Fruit fly (Drosophila melanogaster) whole organism, embryonic: ENCODE data around the gene Tre1.

Source experiments
- Asciz ChIP-seq: fragments of 200-800 bp; sonication (Bioruptor generic); optimal IDR thresholded peaks from 2 replicates; lab custom pipeline; 2017; ENCODE audit warnings: missing biosample characterization, mild to moderate bottlenecking, missing genetic modification characterization, missing genetic modification reagents
- Atf6 ChIP-seq: fragments of 200-800 bp; sonication (Bioruptor generic); IDR thresholded peaks from 2 replicates; pipeline ENCODE4 v1.3.6; 2022; ENCODE audit warnings: missing biosample characterization, missing genetic modification characterization
- Blimp-1 ChIP-seq: fragments of 200-800 bp; sonication (Bioruptor generic); optimal IDR thresholded peaks from 3 replicates; lab custom pipeline; 2018; ENCODE audit warnings: missing biosample characterization, missing genetic modification characterization, mild to moderate bottlenecking, moderate library complexity, missing genetic modification reagents
- CG10267 ChIP-seq: fragments of 200-800 bp; sonication (Bioruptor generic); optimal IDR thresholded peaks from 2 replicates; lab custom pipeline; 2018; ENCODE audit warnings: missing biosample characterization, mild to moderate bottlenecking, missing genetic modification characterization, moderate library complexity
- CG12391 ChIP-seq: fragments of 200-800 bp; sonication (Bioruptor generic); optimal IDR thresholded peaks from 3 replicates; lab custom pipeline; 2018; ENCODE audit warnings: missing biosample characterization, mild to moderate bottlenecking, missing genetic modification characterization, moderate library complexity
- CG12769 ChIP-seq: fragments of 200-800 bp; sonication (Bioruptor generic); optimal IDR thresholded peaks from 2 replicates; lab custom pipeline; 2019; ENCODE audit warnings: missing biosample characterization, mild to moderate bottlenecking, missing genetic modification characterization, moderate library complexity
- CG1529 ChIP-seq: fragments of 200-800 bp; sonication (Bioruptor generic); optimal IDR thresholded peaks from 3 replicates; lab custom pipeline; 2018; ENCODE audit warnings: missing biosample characterization, missing genetic modification characterization
- CG15601 ChIP-seq: fragments of 200-800 bp; sonication (Bioruptor generic); optimal IDR thresholded peaks from 3 replicates; lab custom pipeline; 2019; ENCODE audit warnings: missing biosample characterization, mild to moderate bottlenecking, missing genetic modification characterization, moderate library complexity
- CG17802 ChIP-seq: fragments of 200-800 bp; sonication (Bioruptor generic); optimal IDR thresholded peaks from 2 replicates; lab custom pipeline; 2018; ENCODE audit warnings: missing biosample characterization, mild to moderate bottlenecking, missing genetic modification characterization, moderate library complexity
- CG17829 ChIP-seq: fragments of 200-800 bp; optimal IDR thresholded peaks from 2 replicates; lab custom pipeline; 2019; ENCODE audit warnings: missing biosample characterization, mild to moderate bottlenecking, missing genetic modification characterization, moderate library complexity
- CG17912 ChIP-seq: fragments of 200-800 bp; sonication (Bioruptor generic); optimal IDR thresholded peaks from 2 replicates; lab custom pipeline; 2018; ENCODE audit warnings: missing biosample characterization, mild to moderate bottlenecking, missing genetic modification characterization
- CG30020 ChIP-seq: fragments of 200-800 bp; optimal IDR thresholded peaks from 2 replicates; lab custom pipeline; 2019; ENCODE audit warnings: missing biosample characterization, mild to moderate bottlenecking, missing genetic modification characterization, moderate library complexity
- CG30431 ChIP-seq: fragments of 200-800 bp; sonication (Bioruptor generic); optimal IDR thresholded peaks from 2 replicates; lab custom pipeline; 2017; ENCODE audit warnings: missing biosample characterization, missing genetic modification characterization
- CG6175 ChIP-seq: fragments of 200-800 bp; sonication (Bioruptor generic); IDR thresholded peaks from 3 replicates; pipeline ENCODE4 v1.3.6; 2022; ENCODE audit warnings: missing biosample characterization, missing genetic modification characterization
- CG6654 ChIP-seq: fragments of 200-800 bp; sonication (Bioruptor generic); optimal IDR thresholded peaks from 2 replicates; lab custom pipeline; 2017; ENCODE audit warnings: missing biosample characterization, mild to moderate bottlenecking, missing genetic modification characterization
- CG6854 ChIP-seq: fragments of 200-800 bp; sonication (Bioruptor generic); optimal IDR thresholded peaks from 3 replicates; lab custom pipeline; 2017; ENCODE audit warnings: missing biosample characterization, mild to moderate bottlenecking, missing genetic modification characterization
- CG7987 ChIP-seq: fragments of 200-800 bp; sonication (Bioruptor generic); optimal IDR thresholded peaks from 2 replicates; lab custom pipeline; 2018; ENCODE audit warnings: missing biosample characterization, mild to moderate bottlenecking, missing genetic modification characterization, moderate library complexity
- CG8290 ChIP-seq, 3 experiments: fragments of 200-800 bp; sonication (Bioruptor generic); optimal IDR thresholded peaks; 2 replicates each; lab custom pipeline; 2016 to 2019; ENCODE audit warnings: missing biosample characterization in 3 of 3, missing genetic modification characterization in 3 of 3, mild to moderate bottlenecking in 2 of 3, moderate library complexity in 1 of 3
- CHES-1-like ChIP-seq: fragments of 200-800 bp; sonication (Bioruptor generic); optimal IDR thresholded peaks from 2 replicates; lab custom pipeline; 2016; ENCODE audit warnings: missing biosample characterization, missing genetic modification characterization
- ERR ChIP-seq: fragments of 200-800 bp; sonication (Bioruptor generic); optimal IDR thresholded peaks from 2 replicates; lab custom pipeline; 2016; ENCODE audit warnings: missing biosample characterization, missing genetic modification characterization
- Ets65A ChIP-seq: fragments of 200-800 bp; sonication (Bioruptor generic); peaks from one replicate; lab custom pipeline; 2016; ENCODE audit warnings: missing biosample characterization, missing genetic modification characterization
- HHEX ChIP-seq: fragments of 200-800 bp; sonication (Bioruptor generic); optimal IDR thresholded peaks from 3 replicates; lab custom pipeline; 2017; ENCODE audit warnings: missing biosample characterization, mild to moderate bottlenecking, missing genetic modification characterization, missing genetic modification reagents
- Hr78 ChIP-seq, 2 experiments: fragments of 200-800 bp in 1 of 2; fragments of >200 bp in 1 of 2; sonication (Bioruptor generic) in 1 of 2; optimal IDR thresholded peaks; 2 replicates each; lab custom pipeline; 2017 to 2019; ENCODE audit warnings: missing biosample characterization in 2 of 2, missing genetic modification characterization in 2 of 2, mild to moderate bottlenecking in 1 of 2, moderate library complexity in 1 of 2
- Hsf ChIP-seq: fragments of 200-800 bp; sonication (Bioruptor generic); optimal IDR thresholded peaks from 3 replicates; lab custom pipeline; 2016; ENCODE audit warnings: missing biosample characterization, missing genetic modification characterization
- Jarid2 ChIP-seq: fragments of 200-800 bp; sonication (Bioruptor generic); optimal IDR thresholded peaks from 3 replicates; lab custom pipeline; 2017; ENCODE audit warnings: mild to moderate bottlenecking, missing biosample characterization, missing genetic modification reagents, missing genetic modification characterization
- Max ChIP-seq: fragments of 200-800 bp; sonication (Bioruptor generic); optimal IDR thresholded peaks from 2 replicates; lab custom pipeline; 2016; ENCODE audit warnings: missing biosample characterization, mild to moderate bottlenecking, missing genetic modification characterization
- Mes4 ChIP-seq: fragments of 200-800 bp; sonication (Bioruptor generic); optimal IDR thresholded peaks from 2 replicates; lab custom pipeline; 2016; ENCODE audit warnings: missing biosample characterization, missing genetic modification characterization
- NFAT ChIP-seq: fragments of 200-800 bp; sonication (Bioruptor generic); IDR thresholded peaks from 2 replicates; pipeline ENCODE4 v1.3.6; 2022; ENCODE audit warnings: missing biosample characterization, missing genetic modification characterization
- Oli ChIP-seq: fragments of 200-800 bp; sonication (Bioruptor generic); optimal IDR thresholded peaks from 2 replicates; lab custom pipeline; 2018; ENCODE audit warnings: missing biosample characterization, mild to moderate bottlenecking, missing genetic modification characterization, moderate library complexity
- Opbp ChIP-seq: fragments of 200-800 bp; sonication (Bioruptor generic); IDR thresholded peaks from 3 replicates; pipeline ENCODE4 v1.3.6; 2022; ENCODE audit warnings: missing biosample characterization, missing genetic modification characterization; ENCODE audit not compliant: partially characterized antibody
- Sin3A ChIP-seq: fragments of >200 bp; optimal IDR thresholded peaks from 2 replicates; lab custom pipeline; 2018
- Ssrp ChIP-seq: fragments of 200-800 bp; sonication (Bioruptor generic); optimal IDR thresholded peaks from 2 replicates; lab custom pipeline; 2018; ENCODE audit warnings: missing biosample characterization, mild to moderate bottlenecking, missing genetic modification characterization, moderate library complexity
- ash1 ChIP-seq: fragments of 200-800 bp; sonication (Bioruptor generic); optimal IDR thresholded peaks from 2 replicates; lab custom pipeline; 2018; ENCODE audit warnings: missing biosample characterization, mild to moderate bottlenecking, missing genetic modification characterization
- cad ChIP-seq: fragments of >200 bp; optimal IDR thresholded peaks from 2 replicates; lab custom pipeline; 2017; ENCODE audit warnings: missing biosample characterization, missing genetic modification characterization
- chif ChIP-seq, 2 experiments: fragments of 200-800 bp; sonication (Bioruptor generic); optimal IDR thresholded peaks; 3 replicates each; lab custom pipeline; 2016; ENCODE audit warnings: missing biosample characterization in 2 of 2, missing genetic modification characterization in 2 of 2
- dmrt99B ChIP-seq: fragments of 200-800 bp; sonication (Bioruptor generic); optimal IDR thresholded peaks from 2 replicates; lab custom pipeline; 2018; ENCODE audit warnings: missing biosample characterization, mild to moderate bottlenecking, missing genetic modification characterization, moderate library complexity
- esg ChIP-seq: fragments of 200-800 bp; sonication (Bioruptor generic); conservative IDR thresholded peaks from 2 replicates; pipeline ENCODE4 v1.3.6; 2022; ENCODE audit warnings: missing biosample characterization, missing genetic modification characterization
- jing ChIP-seq: fragments of 200-800 bp; sonication (Bioruptor generic); optimal IDR thresholded peaks from 2 replicates; lab custom pipeline; 2018; ENCODE audit warnings: missing biosample characterization, mild to moderate bottlenecking, missing genetic modification characterization
- knrl ChIP-seq: fragments of 200-800 bp; sonication (Bioruptor generic); IDR thresholded peaks from 3 replicates; pipeline ENCODE4 v1.3.6; 2022; ENCODE audit warnings: missing biosample characterization, missing genetic modification characterization; ENCODE audit not compliant: partially characterized antibody
- lmd ChIP-seq: fragments of 200-800 bp; sonication (Bioruptor generic); IDR thresholded peaks from 2 replicates; pipeline ENCODE4 v1.3.6; 2022; ENCODE audit warnings: missing biosample characterization, missing genetic modification characterization
- luna ChIP-seq: fragments of 200-800 bp; sonication (Bioruptor generic); optimal IDR thresholded peaks from 2 replicates; lab custom pipeline; 2016; ENCODE audit warnings: missing biosample characterization, missing genetic modification characterization
- onecut ChIP-seq: fragments of 200-800 bp; sonication (Bioruptor generic); IDR thresholded peaks from 2 replicates; pipeline ENCODE4 v1.3.6; 2022; ENCODE audit warnings: missing biosample characterization, missing genetic modification characterization
- p53 ChIP-seq: fragments of 200-800 bp; sonication (Bioruptor generic); optimal IDR thresholded peaks from 2 replicates; lab custom pipeline; 2016; ENCODE audit warnings: missing biosample characterization, missing genetic modification characterization
- pan ChIP-seq, 4 experiments: fragments of >200 bp in 3 of 4; fragments of 200-800 bp in 1 of 4; sonication (Bioruptor generic) in 1 of 4; optimal IDR thresholded peaks in 3 of 4; IDR thresholded peaks in 1 of 4; 2 replicates each; pipeline versions ENCODE4 v1.3.6 to Lab custom; 2017 to 2022; ENCODE audit warnings: missing biosample characterization in 2 of 4, missing genetic modification characterization in 2 of 4, mixed read lengths in 1 of 4
- pb ChIP-seq: fragments of 200-800 bp; sonication (Bioruptor generic); optimal IDR thresholded peaks from 3 replicates; lab custom pipeline; 2016; ENCODE audit warnings: missing biosample characterization, missing genetic modification characterization
- pho ChIP-seq: fragments of 200-800 bp; sonication (Bioruptor generic); optimal IDR thresholded peaks from 2 replicates; lab custom pipeline; 2016; ENCODE audit warnings: missing biosample characterization, missing genetic modification characterization
- ro ChIP-seq: fragments of 200-800 bp; sonication (Bioruptor generic); IDR thresholded peaks from 2 replicates; pipeline ENCODE4 v1.3.6; 2022; ENCODE audit warnings: missing biosample characterization, missing genetic modification characterization
- sug ChIP-seq: fragments of 200-800 bp; optimal IDR thresholded peaks from 2 replicates; lab custom pipeline; 2019; ENCODE audit warnings: missing biosample characterization, mild to moderate bottlenecking, missing genetic modification characterization, moderate library complexity
- tll ChIP-seq, 2 experiments: fragments of 200-800 bp in 1 of 2; fragments of >200 bp in 1 of 2; sonication (Bioruptor generic) in 1 of 2; optimal IDR thresholded peaks; 2 replicates each; lab custom pipeline; 2017 to 2019; ENCODE audit warnings: missing biosample characterization in 2 of 2, missing genetic modification characterization in 2 of 2, mild to moderate bottlenecking in 1 of 2, moderate library complexity in 1 of 2

The Tre1 gene

DNA sequence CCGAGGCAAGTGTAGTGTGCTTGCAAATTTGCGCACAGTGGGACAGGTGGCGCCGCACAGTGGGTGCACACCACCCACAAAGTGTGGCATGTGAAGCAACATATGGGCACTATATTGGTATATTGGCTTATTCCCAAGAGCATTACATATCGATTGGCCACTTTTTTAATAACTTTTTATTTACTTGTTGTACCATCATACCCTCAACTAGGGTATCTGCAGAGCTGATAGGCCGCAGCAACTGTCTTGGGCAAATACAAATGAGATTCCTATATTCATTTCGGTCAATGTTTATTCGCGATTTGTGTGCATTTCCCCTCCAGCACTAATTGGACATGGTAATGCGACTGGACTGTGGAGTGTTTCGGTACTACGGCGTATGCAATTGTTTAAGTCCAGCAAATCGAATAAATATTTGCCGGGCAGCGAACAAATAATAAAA is 45.0 kb upstream of the Tre1 start (continued):
- TF ChIP-seq onecut (GFP tag; lab: Robert Waterston, UW) (peak; percentile 35), Ssrp (tag; lab: Kevin White, UChicago) (peak; percentile 33), CG17829 (tag; lab: Kevin White, UChicago) (peak; percentile 17), CG7987 (GFP tag; lab: Kevin White, UChicago) (peak; percentile 36), Hsf (GFP tag; lab: Kevin White, UChicago) (peak; percentile 57), Mes4 (GFP tag; lab: Kevin White, UChicago) (peak; percentile 23), CG6654 (GFP tag; lab: Kevin White, UChicago) (peak; percentile 26), NFAT (GFP tag; lab: Robert Waterston, UW) (no peak), CG6854 (GFP tag; lab: Kevin White, UChicago) (no peak), ro (GFP tag; lab: Robert Waterston, UW) (no peak), CG15601 (tag; lab: Kevin White, UChicago) (peak; percentile 27), sug (tag; lab: Kevin White, UChicago) (no peak), Asciz (GFP tag; lab: Kevin White, UChicago) (peak; percentile 70), luna (no peak), CG17912 (GFP tag; lab: Kevin White, UChicago) (no peak), CG10267 (tag; lab: Kevin White, UChicago) (no peak), Oli (peak; percentile 30), CG8290 (GFP tag; optimal IDR thresholded peaks at IDR 0.05; lab: Kevin White, UChicago) (no peak), CG8290 (tag; optimal IDR thresholded peaks at IDR 0.05; lab: Kevin White, UChicago) (peak in 1 of 2 experiments; percentile 76), Ets65A (peak; percentile 91), CHES-1-like (peak; percentile 15), Hr78 (GFP tag; optimal IDR thresholded peaks at IDR 0.05; lab: Kevin White, UChicago) (no peak), CG1529 (GFP tag; lab: Kevin White, UChicago) (peak; percentile 43), esg (GFP tag; lab: Robert Waterston, UW) (peak; percentile 53), chif (GFP tag; optimal IDR thresholded peaks at IDR 0.05; lab: Kevin White, UChicago) (peak; percentile 24 to 37), knrl (GFP tag; lab: Robert Waterston, UW) (no peak), CG6175 (no peak), Atf6 (GFP tag; lab: Robert Waterston, UW) (no peak), pho (GFP tag; lab: Kevin White, UChicago) (no peak), Max (GFP tag; lab: Kevin White, UChicago) (no peak), Blimp-1 (GFP tag; lab: Kevin White, UChicago) (peak; percentile 30), HHEX (GFP tag; lab: Kevin White, UChicago) (peak; percentile 28), CG12391 (peak; percentile 32), lmd (peak; percentile 64), pan (optimal IDR thresholded peaks at IDR 0.05; lab: Kevin White, UChicago) (no peak), pan (GFP tag; optimal IDR thresholded peaks at IDR 0.05 in 1 of 2, IDR thresholded peaks at IDR 0.05 in 1 of 2) (peak in 1 of 2 experiments; percentile 55), Jarid2 (GFP tag; lab: Kevin White, UChicago) (peak; percentile 22), Opbp (GFP tag; lab: Robert Waterston, UW) (no peak), ash1 (no peak), dmrt99B (tag; lab: Kevin White, UChicago) (peak; percentile 52), tll (GFP tag; optimal IDR thresholded peaks at IDR 0.05; lab: Kevin White, UChicago) (no peak), ERR (GFP tag; lab: Kevin White, UChicago) (no peak), CG30431 (GFP tag; lab: Kevin White, UChicago) (peak; percentile 17), pb (peak; percentile 21), CG12769 (tag; lab: Kevin White, UChicago) (peak; percentile 43), Sin3A (no peak), cad (GFP tag; lab: Kevin White, UChicago) (no peak), CG30020 (tag; lab: Kevin White, UChicago) (no peak), p53 (no peak), CG17802 (tag; lab: Kevin White, UChicago) (peak; percentile 48), jing (GFP tag; lab: Kevin White, UChicago) (no peak)
